Worm (Caenorhabditis elegans) whole organism, mixed stage, embryonic: ENCODE results near the gene T28D6.7.

Source experiments
- M03D4.4 ChIP-seq: sonication (generic microtip); optimal IDR thresholded peaks from 2 replicates; lab custom pipeline; 2017; ENCODE audit warnings: mild to moderate bottlenecking, missing genetic modification characterization, missing compliant biosample characterization
- bed-3 ChIP-seq: fragments of 200-800 bp; sonication (Bioruptor generic); optimal IDR thresholded peaks from 3 replicates; lab custom pipeline; 2018; ENCODE audit warnings: mild to moderate bottlenecking, missing genetic modification characterization, moderate library complexity, missing compliant biosample characterization
- blmp-1 ChIP-seq: fragments of 150-350 bp; optimal IDR thresholded peaks from 2 replicates; lab custom pipeline; 2014; ENCODE audit warnings: missing biosample characterization, missing genetic modification characterization
- ceh-39 ChIP-seq: fragments of 150-350 bp; optimal IDR thresholded peaks from 2 replicates; lab custom pipeline; 2014; ENCODE audit warnings: missing biosample characterization, missing genetic modification characterization
- ceh-43 ChIP-seq: fragments of 200-800 bp; sonication (Bioruptor generic); optimal IDR thresholded peaks from 2 replicates; lab custom pipeline; 2018; ENCODE audit warnings: mild to moderate bottlenecking, missing genetic modification characterization, moderate library complexity, missing compliant biosample characterization
- ceh-83 ChIP-seq: fragments of 200-800 bp; sonication (Bioruptor generic); optimal IDR thresholded peaks from 2 replicates; lab custom pipeline; 2018; ENCODE audit warnings: mild to moderate bottlenecking, missing genetic modification characterization, missing compliant biosample characterization
- ces-1 ChIP-seq: fragments of 150-350 bp; optimal IDR thresholded peaks from 2 replicates; lab custom pipeline; 2014; ENCODE audit warnings: missing biosample characterization, missing genetic modification reagents, missing genetic modification characterization
- cnd-1 ChIP-seq: fragments of 200-800 bp; sonication (Bioruptor generic); optimal IDR thresholded peaks from 2 replicates; lab custom pipeline; 2018; ENCODE audit warnings: mild to moderate bottlenecking, missing genetic modification characterization, missing compliant biosample characterization
- drap-1 ChIP-seq: fragments of 200-800 bp; sonication (Bioruptor generic); optimal IDR thresholded peaks from 3 replicates; lab custom pipeline; 2018; ENCODE audit warnings: mild to moderate bottlenecking, missing genetic modification characterization, missing compliant biosample characterization
- elt-1 ChIP-seq: sonication (generic microtip); optimal IDR thresholded peaks from 2 replicates; lab custom pipeline; 2017; ENCODE audit warnings: missing genetic modification characterization, mild to moderate bottlenecking, missing compliant biosample characterization, antibody characterized with exemption, moderate library complexity, borderline replicate concordance; ENCODE audit not compliant: insufficient read depth
- elt-3 ChIP-seq: fragments of 150-350 bp; optimal IDR thresholded peaks from 2 replicates; lab custom pipeline; 2014; ENCODE audit warnings: missing biosample characterization, missing genetic modification characterization
- flh-1 ChIP-seq: fragments of 200-800 bp; sonication (Bioruptor generic); optimal IDR thresholded peaks from 2 replicates; lab custom pipeline; 2018; ENCODE audit warnings: mild to moderate bottlenecking, missing genetic modification characterization, moderate library complexity, missing compliant biosample characterization
- ham-2 ChIP-seq: fragments of 200-800 bp; sonication (Bioruptor generic); optimal IDR thresholded peaks from 2 replicates; lab custom pipeline; 2018; ENCODE audit warnings: mild to moderate bottlenecking, missing genetic modification characterization, missing compliant biosample characterization
- hlh-1 ChIP-seq: fragments of 150-350 bp; optimal IDR thresholded peaks from 2 replicates; lab custom pipeline; 2014; ENCODE audit warnings: missing biosample characterization, missing genetic modification reagents, missing genetic modification characterization
- lin-13 ChIP-seq: fragments of 150-350 bp; optimal IDR thresholded peaks from 2 replicates; lab custom pipeline; 2014; ENCODE audit warnings: missing biosample characterization, missing genetic modification characterization
- lin-32 ChIP-seq: fragments of 200-800 bp; sonication (Bioruptor generic); optimal IDR thresholded peaks from 2 replicates; lab custom pipeline; 2018; ENCODE audit warnings: mild to moderate bottlenecking, missing genetic modification characterization, missing compliant biosample characterization
- lsy-2 ChIP-seq: fragments of 150-350 bp; optimal IDR thresholded peaks from 2 replicates; lab custom pipeline; 2014; ENCODE audit warnings: missing biosample characterization, missing genetic modification characterization
- mab-5 ChIP-seq: fragments of 150-350 bp; optimal IDR thresholded peaks from 2 replicates; lab custom pipeline; 2014; ENCODE audit warnings: missing biosample characterization, missing genetic modification characterization
- mep-1 ChIP-seq: fragments of 150-350 bp; optimal IDR thresholded peaks from 2 replicates; lab custom pipeline; 2017; ENCODE audit warnings: missing biosample characterization, missing genetic modification reagents, missing genetic modification characterization, inconsistent platforms
- mls-2 ChIP-seq: sonication (generic microtip); optimal IDR thresholded peaks from 2 replicates; lab custom pipeline; 2016; ENCODE audit warnings: mild to moderate bottlenecking, missing genetic modification characterization, moderate library complexity, missing compliant biosample characterization
- nhr-12 ChIP-seq: fragments of 150-350 bp; optimal IDR thresholded peaks from 2 replicates; lab custom pipeline; 2014; ENCODE audit warnings: missing biosample characterization, missing genetic modification characterization
- nhr-2 ChIP-seq: fragments of 150-350 bp; optimal IDR thresholded peaks from 2 replicates; lab custom pipeline; 2014; ENCODE audit warnings: missing biosample characterization, missing genetic modification characterization
- nhr-237 ChIP-seq: fragments of 150-350 bp; optimal IDR thresholded peaks from 2 replicates; lab custom pipeline; 2014; ENCODE audit warnings: missing biosample characterization, missing genetic modification characterization
- nhr-28 ChIP-seq: fragments of 150-350 bp; optimal IDR thresholded peaks from 2 replicates; lab custom pipeline; 2014; ENCODE audit warnings: missing biosample characterization, missing genetic modification characterization
- nhr-76 ChIP-seq: sonication (generic microtip); optimal IDR thresholded peaks from 2 replicates; lab custom pipeline; 2017; ENCODE audit warnings: missing biosample characterization, missing genetic modification characterization
- pha-4 ChIP-seq: fragments of 150-350 bp; optimal IDR thresholded peaks from 2 replicates; lab custom pipeline; 2018; ENCODE audit warnings: missing biosample characterization, missing genetic modification reagents, missing genetic modification characterization
- sem-2 ChIP-seq: fragments of 200-800 bp; sonication (Bioruptor generic); optimal IDR thresholded peaks from 2 replicates; lab custom pipeline; 2018; ENCODE audit warnings: mild to moderate bottlenecking, missing genetic modification characterization, missing compliant biosample characterization
- snpc-4 ChIP-seq: fragments of 150-350 bp; optimal IDR thresholded peaks from 2 replicates; lab custom pipeline; 2014; ENCODE audit warnings: missing biosample characterization, missing genetic modification characterization
- sptf-1 ChIP-seq: sonication (generic microtip); optimal IDR thresholded peaks from 2 replicates; lab custom pipeline; 2017; ENCODE audit warnings: mild to moderate bottlenecking, missing genetic modification characterization, moderate library complexity, missing compliant biosample characterization
- tbx-8 ChIP-seq: fragments of 200-800 bp; sonication (Bioruptor generic); optimal IDR thresholded peaks from 2 replicates; lab custom pipeline; 2018; ENCODE audit warnings: mild to moderate bottlenecking, missing genetic modification characterization, moderate library complexity, missing compliant biosample characterization
- unc-120 ChIP-seq: sonication (generic microtip); optimal IDR thresholded peaks from 2 replicates; lab custom pipeline; 2017; ENCODE audit warnings: missing genetic modification characterization, missing compliant biosample characterization; ENCODE audit not compliant: poor library complexity, severe bottlenecking
- unc-39 ChIP-seq: fragments of 150-350 bp; optimal IDR thresholded peaks from 2 replicates; lab custom pipeline; 2014; ENCODE audit warnings: missing biosample characterization, missing genetic modification characterization
- unc-62 ChIP-seq: fragments of 150-350 bp; optimal IDR thresholded peaks from 2 replicates; lab custom pipeline; 2014; ENCODE audit warnings: missing biosample characterization, missing genetic modification reagents, missing genetic modification characterization
- zip-8 ChIP-seq: fragments of 150-350 bp; optimal IDR thresholded peaks from 2 replicates; lab custom pipeline; 2014; ENCODE audit warnings: missing biosample characterization, missing genetic modification characterization
- ztf-11 ChIP-seq: fragments of 150-350 bp; optimal IDR thresholded peaks from 2 replicates; lab custom pipeline; 2014; ENCODE audit warnings: missing biosample characterization, missing genetic modification characterization

Gene T28D6.7

ce11 chrIII:11372199-11372938 is 26.1 kb upstream of the T28D6.7 start:
- TF ChIP-seq lin-32 (GFP tag; lab: Kevin White, UChicago), result no peak
- no peak for TF ChIP-seq ces-1 (GFP tag; lab: Kevin White, UChicago)
- TF ChIP-seq sptf-1, result no peak

ce11 chrIII:11371688-11372087 is 25.4 kb upstream of the T28D6.7 start, which contains the start of gene tba-7:
Gene tba-7 (minus strand): TSS chrIII:11371788.
- TF ChIP-seq ceh-39 (tag; lab: Kevin White, UChicago) (no peak), blmp-1 (tag; lab: Kevin White, UChicago) (no peak), mls-2 (tag; lab: Kevin White, UChicago) (no peak), elt-1 (no peak), ces-1 (GFP tag; lab: Kevin White, UChicago) (no peak), M03D4.4 (tag; lab: Kevin White, UChicago) (no peak), unc-62 (no peak), ztf-11 (tag; lab: Kevin White, UChicago) (no peak), ceh-83 (GFP tag; lab: Kevin White, UChicago) (no peak), nhr-28 (tag; lab: Kevin White, UChicago) (no peak), bed-3 (GFP tag; lab: Kevin White, UChicago) (no peak), zip-8 (tag; lab: Kevin White, UChicago) (no peak), ceh-43 (GFP tag; lab: Kevin White, UChicago) (no peak), lin-32 (GFP tag; lab: Kevin White, UChicago) (no peak)

- no peak for TF ChIP-seq nhr-76 (tag; lab: Kevin White, UChicago)
- TF ChIP-seq blmp-1 (tag; lab: Kevin White, UChicago), result no peak
- TF ChIP-seq lin-13 (tag; lab: Kevin White, UChicago), result peak; percentile 61
- peak; percentile 88 for TF ChIP-seq sem-2
- peak; percentile 96 for TF ChIP-seq cnd-1 (tag; lab: Kevin White, UChicago)
- peak; percentile 78 for TF ChIP-seq flh-1 (GFP tag; lab: Kevin White, UChicago)
- TF ChIP-seq ham-2, result peak; percentile 85
- no peak for TF ChIP-seq lsy-2 (tag; lab: Kevin White, UChicago)
- peak; percentile 22 for TF ChIP-seq ces-1 (GFP tag; lab: Kevin White, UChicago)
- TF ChIP-seq ceh-39 (tag; lab: Kevin White, UChicago), result no peak
- peak; percentile 96 for TF ChIP-seq mls-2 (tag; lab: Kevin White, UChicago)
- TF ChIP-seq mab-5, result no peak
- TF ChIP-seq tbx-8, result peak; percentile 83
- TF ChIP-seq nhr-12 (tag; lab: Kevin White, UChicago), result no peak
- peak; percentile 83 for TF ChIP-seq bed-3 (GFP tag; lab: Kevin White, UChicago)
- peak; percentile 97 for TF ChIP-seq drap-1 (GFP tag; lab: Kevin White, UChicago)
- peak; percentile 81 for TF ChIP-seq ztf-11 (tag; lab: Kevin White, UChicago)
- TF ChIP-seq sptf-1, result peak; percentile 96
- TF ChIP-seq ceh-83 (GFP tag; lab: Kevin White, UChicago), result peak; percentile 93
- TF ChIP-seq snpc-4 (tag; lab: Kevin White, UChicago), result no peak
- TF ChIP-seq zip-8 (tag; lab: Kevin White, UChicago), result no peak
- TF ChIP-seq nhr-2, result no peak
- peak; percentile 83 for TF ChIP-seq unc-120 (tag; lab: Kevin White, UChicago)
- no peak for TF ChIP-seq nhr-237
- peak; percentile 28 for TF ChIP-seq pha-4 (tag; lab: Kevin White, UChicago)
- TF ChIP-seq ceh-43 (GFP tag; lab: Kevin White, UChicago), result peak; percentile 83
- TF ChIP-seq elt-1, result no peak
- TF ChIP-seq unc-39 (tag; lab: Kevin White, UChicago), result peak; percentile 8
- TF ChIP-seq lin-32 (GFP tag; lab: Kevin White, UChicago), result peak; percentile 91
- TF ChIP-seq elt-3 (tag; lab: Kevin White, UChicago), result peak; percentile 14
- TF ChIP-seq hlh-1 (tag; lab: Kevin White, UChicago), result peak; percentile 71
- TF ChIP-seq nhr-28 (tag; lab: Kevin White, UChicago), result no peak
- TF ChIP-seq unc-62, result no peak
- TF ChIP-seq mep-1 (tag; lab: Kevin White, UChicago), result no peak
- peak; percentile 92 for TF ChIP-seq M03D4.4 (tag; lab: Kevin White, UChicago)
Observed at ce11 chrIII:11371236-11371635, 25.0 kb upstream of the T28D6.7 start.
